Worm (Caenorhabditis elegans): Measurements from ENCODE around the gene D2096.7.
"Not testable (repeated sequence)": the region's sequence is repeated elsewhere in the genome, so short reads cannot be mapped to it uniquely, and the experiment has no call there.

DNA sequence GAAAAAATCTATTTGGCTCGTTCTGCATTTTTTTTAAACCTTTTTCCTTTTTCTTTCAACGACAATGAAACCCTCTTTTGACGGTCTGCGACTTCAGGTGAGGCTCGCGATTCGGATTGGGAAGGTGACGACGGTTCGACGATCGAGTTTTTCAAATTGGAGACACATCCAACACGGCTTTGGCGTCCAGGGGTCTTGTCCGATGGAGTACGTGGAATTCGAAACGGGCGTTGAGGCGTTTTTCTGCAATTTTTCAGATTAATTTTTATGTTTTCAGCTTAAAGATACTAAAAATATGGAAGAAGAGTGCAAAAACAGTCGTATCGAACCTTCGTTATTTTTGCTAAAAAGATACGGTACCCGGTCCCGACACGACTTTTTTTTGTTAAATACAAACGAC, 11.7 kb upstream of the D2096.7 start, which contains the start of gene D2096.10:
- not testable (repeated sequence) for TF ChIP-seq fkh-10 (GFP tag; optimal IDR thresholded peaks at IDR 0.05); lin-15B (tag; optimal IDR thresholded peaks at IDR 0.05); unc-62 (GFP tag; optimal IDR thresholded peaks at IDR 0.05 in 1 of 2); unc-62 (tag; optimal IDR thresholded peaks at IDR 0.05); nhr-48 (tag; optimal IDR thresholded peaks at IDR 0.05); php-3 (GFP tag; IDR thresholded peaks at IDR 0.05); gei-8 (GFP tag; optimal IDR thresholded peaks at IDR 0.05); nhr-25 (tag; optimal IDR thresholded peaks at IDR 0.05; ENCODE audit: borderline replicate concordance, insufficient read depth); nhr-76 (tag; optimal IDR thresholded peaks at IDR 0.05); ama-1 (optimal IDR thresholded peaks at IDR 0.05); Y48G9A.11 (GFP tag; IDR thresholded peaks at IDR 0.05); fos-1 (tag; optimal IDR thresholded peaks at IDR 0.05); zfp-3 (GFP tag; conservative IDR thresholded peaks at IDR 0.05); hlh-11 (tag; optimal IDR thresholded peaks at IDR 0.05)
